Worm (Caenorhabditis elegans): ENCODE measurements around the gene gtf-2E2.

DNA sequence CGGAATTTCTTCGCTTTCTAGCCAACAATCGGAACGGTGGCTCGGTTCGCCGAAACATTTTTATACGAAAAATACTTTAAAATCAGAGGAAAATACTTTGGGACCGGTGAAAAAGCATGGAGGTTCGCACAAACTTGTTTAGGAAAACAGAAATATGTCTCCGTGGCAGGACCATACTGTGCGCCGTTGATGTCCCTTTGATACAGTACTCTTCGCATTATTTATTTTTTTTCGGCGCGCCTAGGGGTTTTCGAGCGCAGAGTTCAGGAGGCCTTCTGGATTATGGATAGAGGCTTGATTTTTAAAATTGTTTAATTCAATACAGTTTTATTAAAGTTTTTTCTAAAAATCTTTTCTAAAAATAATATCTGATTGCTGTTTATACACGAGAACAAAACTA is 2.4 kb upstream of the gtf-2E2 start, which contains the start of gene F54D5.9:
- TF ChIP-seq F13C5.2 (tag; optimal IDR thresholded peaks at IDR 0.05) (no peak), tbx-11 (GFP tag; IDR thresholded peaks at IDR 0.05) (no peak), pes-1 (GFP tag; IDR thresholded peaks at IDR 0.05) (no peak), hmbx-1 (tag; optimal IDR thresholded peaks at IDR 0.05) (no peak), ama-1 (optimal IDR thresholded peaks at IDR 0.05) (no peak), ceh-13 (GFP tag; optimal IDR thresholded peaks at IDR 0.05) (no peak), flt-1 (GFP tag; IDR thresholded peaks at IDR 0.05) (no peak), tra-4 (tag; optimal IDR thresholded peaks at IDR 0.05) (no peak), ets-7 (tag; optimal IDR thresholded peaks at IDR 0.05) (no peak), sea-1 (GFP tag; conservative IDR thresholded peaks at IDR 0.05) (no peak), B0310.2 (tag; optimal IDR thresholded peaks at IDR 0.05) (no peak)
